Worm (Caenorhabditis elegans) whole organism, young adult: ENCODE results near the gene skpt-1.

Experiments used
- dpl-1 ChIP-seq: fragments of 150-350 bp; optimal IDR thresholded peaks from 2 replicates; lab custom pipeline; 2014; ENCODE audit warnings: missing biosample characterization, missing genetic modification reagents, missing genetic modification characterization
- hsf-1 ChIP-seq: fragments of 200-800 bp; sonication (Bioruptor generic); IDR thresholded peaks from 2 replicates; pipeline ENCODE4 v1.3.6; 2022; ENCODE audit warnings: missing genetic modification reagents, missing genetic modification characterization, missing compliant biosample characterization
- tlf-1 ChIP-seq: fragments of 200-800 bp; sonication (Bioruptor generic); optimal IDR thresholded peaks from 2 replicates; lab custom pipeline; 2018; ENCODE audit warnings: mild to moderate bottlenecking, missing genetic modification characterization, missing compliant biosample characterization

DNA sequence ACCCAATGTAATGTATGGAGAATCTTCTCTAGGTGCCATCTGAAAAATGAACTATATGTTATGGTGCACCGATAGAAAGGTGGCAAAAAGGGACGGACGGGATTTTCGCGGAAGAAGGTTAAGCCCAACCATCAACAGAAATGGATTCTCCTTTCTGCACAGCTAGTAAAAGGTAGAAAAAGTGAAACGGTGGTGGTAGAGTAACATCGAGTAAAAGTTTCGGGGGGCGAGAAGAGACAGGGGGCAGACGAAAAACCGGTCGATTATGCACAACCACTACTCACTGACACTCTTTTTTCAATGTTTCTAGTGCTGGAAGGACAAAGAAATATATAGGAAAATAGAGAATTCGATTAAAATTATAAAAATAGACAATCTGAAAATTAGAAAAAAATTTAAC, 28.7 kb downstream of the skpt-1 start:
- TF ChIP-seq tlf-1 (GFP tag; lab: Kevin White, UChicago) (no peak), hsf-1 (no peak), dpl-1 (GFP tag; lab: Kevin White, UChicago) (no peak)
